Fruit fly (Drosophila melanogaster) whole organism: ENCODE results near the gene CG7275.

Experiments used
- CG8478 ChIP-seq: fragments of >200 bp; optimal IDR thresholded peaks from 2 replicates; lab custom pipeline; 2018; ENCODE audit warnings: inconsistent platforms
- Dll ChIP-seq: fragments of >200 bp; optimal IDR thresholded peaks from 2 replicates; lab custom pipeline; 2017
- EcR ChIP-seq, 2 experiments: fragments of >200 bp; optimal IDR thresholded peaks; 2 replicates each; lab custom pipeline; 2017; ENCODE audit warnings: missing biosample characterization in 2 of 2, missing genetic modification characterization in 2 of 2, missing genetic modification reagents in 2 of 2
- pan ChIP-seq: fragments of >200 bp; optimal IDR thresholded peaks from 2 replicates; lab custom pipeline; 2017
- psq ChIP-seq: fragments of >200 bp; optimal IDR thresholded peaks from 2 replicates; lab custom pipeline; 2017
- usp ChIP-seq: fragments of >200 bp; optimal IDR thresholded peaks from 2 replicates; lab custom pipeline; 2017; ENCODE audit warnings: missing biosample characterization, missing genetic modification characterization, mixed read lengths

Gene CG7275

dm6 chr3L:15514814-15515495 lies 16.2 kb downstream of the CG7275 start:
- TF ChIP-seq psq (lab: Kevin White, UChicago), result no peak
- TF ChIP-seq CG8478, result no peak
- TF ChIP-seq pan (lab: Kevin White, UChicago), result no peak
- TF ChIP-seq EcR (GFP tag; optimal IDR thresholded peaks at IDR 0.05; lab: Kevin White, UChicago), result no peak
- TF ChIP-seq Dll, result no peak
- TF ChIP-seq usp (GFP tag; lab: Kevin White, UChicago), result no peak

- no peak for TF ChIP-seq Dll
- TF ChIP-seq usp (GFP tag; lab: Kevin White, UChicago), result no peak
- TF ChIP-seq EcR (GFP tag; optimal IDR thresholded peaks at IDR 0.05; lab: Kevin White, UChicago), result no peak
- TF ChIP-seq pan (lab: Kevin White, UChicago), result no peak
- TF ChIP-seq CG8478, result no peak
- no peak for TF ChIP-seq psq (lab: Kevin White, UChicago)
These were observed 17.7 kb downstream of the CG7275 start for dm6 chr3L:15516440-15516839.

DNA sequence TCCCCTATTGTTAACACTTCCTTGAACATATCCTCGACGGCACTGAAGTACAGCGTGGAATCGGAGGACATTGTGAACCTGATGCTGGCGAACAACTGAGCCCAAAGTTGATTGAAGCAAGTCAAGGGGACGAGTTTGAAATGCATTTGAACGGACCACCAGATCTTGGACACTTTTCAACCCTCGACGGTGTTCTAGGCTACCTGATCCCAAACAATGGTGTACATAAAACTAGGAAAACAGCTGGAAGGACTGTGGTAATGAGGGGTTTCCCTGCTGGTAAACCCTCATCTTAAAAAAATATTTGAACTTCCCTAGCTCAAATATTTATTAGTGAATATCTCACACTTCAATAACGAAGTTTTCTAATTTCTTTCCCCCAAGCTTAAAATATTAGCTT lies 18.2 kb downstream of the CG7275 start, which contains the start of gene CG13454:
TSS of gene CG13454 (minus strand) at position 101 of the 400 bp plus-strand sequence.
- TF ChIP-seq EcR (GFP tag; optimal IDR thresholded peaks at IDR 0.05; lab: Kevin White, UChicago), result no peak
- no peak for TF ChIP-seq Dll
- no peak for TF ChIP-seq CG8478
- no peak for TF ChIP-seq usp (GFP tag; lab: Kevin White, UChicago)

DNA sequence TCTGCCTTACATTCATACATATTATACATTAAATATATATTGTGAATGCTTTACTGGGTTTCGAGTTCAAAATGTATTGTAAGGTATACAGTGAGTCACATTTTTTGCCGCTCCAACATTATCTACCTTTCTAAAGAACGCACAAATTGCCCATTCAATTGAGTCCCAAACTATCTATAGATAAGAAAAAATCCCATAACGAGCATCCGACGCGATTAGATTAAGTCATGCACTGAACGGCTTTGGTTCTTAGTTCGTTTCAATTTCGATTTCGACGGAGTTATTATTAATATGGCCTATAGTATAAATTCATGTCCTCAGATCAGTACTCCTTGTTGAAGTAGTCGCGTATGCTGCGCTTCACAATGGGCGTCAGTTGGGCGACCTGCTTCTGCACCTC lies 18.7 kb downstream of the CG7275 start:
- no peak for TF ChIP-seq pan (lab: Kevin White, UChicago)
- no peak for TF ChIP-seq CG8478
- no peak for TF ChIP-seq EcR (GFP tag; optimal IDR thresholded peaks at IDR 0.05; lab: Kevin White, UChicago)
- TF ChIP-seq Dll, result no peak

- no peak for TF ChIP-seq CG8478
- TF ChIP-seq EcR (GFP tag; optimal IDR thresholded peaks at IDR 0.05; lab: Kevin White, UChicago), result no peak
- no peak for TF ChIP-seq Dll
- TF ChIP-seq psq (lab: Kevin White, UChicago), result no peak
- TF ChIP-seq usp (GFP tag; lab: Kevin White, UChicago), result no peak
- no peak for TF ChIP-seq pan (lab: Kevin White, UChicago)
These were observed 19.6 kb downstream of the CG7275 start for dm6 chr3L:15518344-15518743.

- TF ChIP-seq psq (lab: Kevin White, UChicago) (no peak), Dll (no peak), CG8478 (no peak), EcR (GFP tag; optimal IDR thresholded peaks at IDR 0.05; lab: Kevin White, UChicago) (no peak), usp (GFP tag; lab: Kevin White, UChicago) (no peak), pan (lab: Kevin White, UChicago) (no peak)
These were observed 20.7 kb downstream of the CG7275 start, which contains the start of gene mex1 for dm6 chr3L:15519492-15519891. Gene mex1, minus strand, starts transcription at chr3L:15519592.

DNA sequence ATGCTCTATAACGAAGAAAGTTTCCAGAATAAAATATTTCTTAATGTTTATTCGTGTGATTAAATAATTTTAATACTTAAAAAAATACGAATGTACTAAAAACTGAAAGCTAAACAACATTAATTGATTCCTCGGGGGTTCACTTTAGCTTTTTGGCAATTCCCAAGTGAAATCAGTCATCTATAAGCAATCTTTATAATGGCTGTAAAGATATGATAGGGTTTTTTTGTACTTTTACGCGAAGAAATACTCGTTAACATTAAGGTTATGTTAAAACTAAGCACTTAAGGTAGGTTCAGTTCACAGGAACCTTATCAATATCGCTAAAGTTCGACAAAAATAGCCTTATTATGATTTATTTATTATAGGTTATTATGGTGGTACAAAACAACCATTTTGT lies 21.2 kb downstream of the CG7275 start:
- TF ChIP-seq psq (lab: Kevin White, UChicago), result no peak
- TF ChIP-seq CG8478, result no peak
- no peak for TF ChIP-seq Dll
- no peak for TF ChIP-seq usp (GFP tag; lab: Kevin White, UChicago)
- TF ChIP-seq EcR (GFP tag; optimal IDR thresholded peaks at IDR 0.05; lab: Kevin White, UChicago), result no peak
- TF ChIP-seq pan (lab: Kevin White, UChicago), result no peak

DNA sequence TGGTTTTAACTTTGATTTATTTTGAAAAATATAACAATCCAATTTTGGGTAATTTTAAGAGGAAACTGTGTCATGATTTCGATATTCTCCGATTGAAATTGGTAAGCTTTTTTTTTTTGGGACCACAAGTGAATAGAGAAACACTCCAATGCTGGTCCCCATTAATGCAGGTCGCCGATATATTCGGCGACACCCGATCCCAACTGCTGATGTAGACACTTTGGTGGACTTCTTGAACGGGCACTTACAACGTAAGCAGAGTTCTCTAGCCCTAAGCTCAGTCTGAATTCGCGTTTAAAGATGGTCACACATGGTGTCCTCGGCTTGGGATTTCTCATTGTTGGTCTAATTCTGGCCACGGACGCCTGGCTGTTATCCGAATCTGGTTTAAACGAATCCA lies 21.6 kb downstream of the CG7275 start, which contains the start of gene yellow-k:
TSS of gene yellow-k (plus strand) at position 301 of the 400 bp plus-strand sequence.
- TF ChIP-seq usp (GFP tag; lab: Kevin White, UChicago) (no peak), pan (lab: Kevin White, UChicago) (no peak), CG8478 (no peak), EcR (GFP tag; optimal IDR thresholded peaks at IDR 0.05; lab: Kevin White, UChicago) (no peak), Dll (no peak), psq (lab: Kevin White, UChicago) (no peak)

- no peak for TF ChIP-seq pan (lab: Kevin White, UChicago)
These were observed 25.1 kb downstream of the CG7275 start, which contains the start of gene CG7945 for dm6 chr3L:15523806-15524346. Gene CG7945, minus strand, starts transcription at chr3L:15524137.

dm6 chr3L:15525153-15525552 lies 26.4 kb downstream of the CG7275 start, which contains the start of gene CG33986:
Gene CG33986, minus strand, starts transcription at chr3L:15525253.
- TF ChIP-seq usp (GFP tag; lab: Kevin White, UChicago) (no peak), CG8478 (no peak), EcR (GFP tag; optimal IDR thresholded peaks at IDR 0.05; lab: Kevin White, UChicago) (no peak), Dll (no peak), pan (lab: Kevin White, UChicago) (no peak), psq (lab: Kevin White, UChicago) (no peak)

dm6 chr3L:15526712-15527111 lies 28.0 kb downstream of the CG7275 start, which contains the start of gene CG33985:
Gene CG33985, minus strand, starts transcription at chr3L:15526812.
- TF ChIP-seq EcR (GFP tag; optimal IDR thresholded peaks at IDR 0.05; lab: Kevin White, UChicago) (no peak), psq (lab: Kevin White, UChicago) (no peak), Dll (no peak), usp (GFP tag; lab: Kevin White, UChicago) (no peak), CG8478 (no peak), pan (lab: Kevin White, UChicago) (no peak)

- TF ChIP-seq pan (lab: Kevin White, UChicago), result no peak
- TF ChIP-seq Dll, result no peak
- no peak for TF ChIP-seq psq (lab: Kevin White, UChicago)
- TF ChIP-seq usp (GFP tag; lab: Kevin White, UChicago), result no peak
- TF ChIP-seq EcR (GFP tag; optimal IDR thresholded peaks at IDR 0.05; lab: Kevin White, UChicago), result no peak
- TF ChIP-seq CG8478, result no peak
These were observed 28.7 kb downstream of the CG7275 start, which contains the start of gene CG42729 for dm6 chr3L:15527416-15527815. Gene CG42729, minus strand, starts transcription at chr3L:15527516.
